Worm (Caenorhabditis elegans) whole organism, mixed stage, embryonic: ENCODE measurements around the gene scb-1.

ENCODE experiments used
- M03D4.4 ChIP-seq: sonication (generic microtip); optimal IDR thresholded peaks from 2 replicates; lab custom pipeline; 2017; ENCODE audit warnings: mild to moderate bottlenecking, missing genetic modification characterization, missing compliant biosample characterization
- bed-3 ChIP-seq: fragments of 200-800 bp; sonication (Bioruptor generic); optimal IDR thresholded peaks from 3 replicates; lab custom pipeline; 2018; ENCODE audit warnings: mild to moderate bottlenecking, missing genetic modification characterization, moderate library complexity, missing compliant biosample characterization
- blmp-1 ChIP-seq: fragments of 150-350 bp; optimal IDR thresholded peaks from 2 replicates; lab custom pipeline; 2014; ENCODE audit warnings: missing biosample characterization, missing genetic modification characterization
- ceh-83 ChIP-seq: fragments of 200-800 bp; sonication (Bioruptor generic); optimal IDR thresholded peaks from 2 replicates; lab custom pipeline; 2018; ENCODE audit warnings: mild to moderate bottlenecking, missing genetic modification characterization, missing compliant biosample characterization
- ces-1 ChIP-seq: fragments of 150-350 bp; optimal IDR thresholded peaks from 2 replicates; lab custom pipeline; 2014; ENCODE audit warnings: missing biosample characterization, missing genetic modification reagents, missing genetic modification characterization
- cnd-1 ChIP-seq: fragments of 200-800 bp; sonication (Bioruptor generic); optimal IDR thresholded peaks from 2 replicates; lab custom pipeline; 2018; ENCODE audit warnings: mild to moderate bottlenecking, missing genetic modification characterization, missing compliant biosample characterization
- drap-1 ChIP-seq: fragments of 200-800 bp; sonication (Bioruptor generic); optimal IDR thresholded peaks from 3 replicates; lab custom pipeline; 2018; ENCODE audit warnings: mild to moderate bottlenecking, missing genetic modification characterization, missing compliant biosample characterization
- elt-1 ChIP-seq: sonication (generic microtip); optimal IDR thresholded peaks from 2 replicates; lab custom pipeline; 2017; ENCODE audit warnings: missing genetic modification characterization, mild to moderate bottlenecking, missing compliant biosample characterization, antibody characterized with exemption, moderate library complexity, borderline replicate concordance; ENCODE audit not compliant: insufficient read depth
- elt-3 ChIP-seq: fragments of 150-350 bp; optimal IDR thresholded peaks from 2 replicates; lab custom pipeline; 2014; ENCODE audit warnings: missing biosample characterization, missing genetic modification characterization
- ham-2 ChIP-seq: fragments of 200-800 bp; sonication (Bioruptor generic); optimal IDR thresholded peaks from 2 replicates; lab custom pipeline; 2018; ENCODE audit warnings: mild to moderate bottlenecking, missing genetic modification characterization, missing compliant biosample characterization
- hlh-1 ChIP-seq: fragments of 150-350 bp; optimal IDR thresholded peaks from 2 replicates; lab custom pipeline; 2014; ENCODE audit warnings: missing biosample characterization, missing genetic modification reagents, missing genetic modification characterization
- lin-13 ChIP-seq: fragments of 150-350 bp; optimal IDR thresholded peaks from 2 replicates; lab custom pipeline; 2014; ENCODE audit warnings: missing biosample characterization, missing genetic modification characterization
- lin-32 ChIP-seq: fragments of 200-800 bp; sonication (Bioruptor generic); optimal IDR thresholded peaks from 2 replicates; lab custom pipeline; 2018; ENCODE audit warnings: mild to moderate bottlenecking, missing genetic modification characterization, missing compliant biosample characterization
- lsy-2 ChIP-seq: fragments of 150-350 bp; optimal IDR thresholded peaks from 2 replicates; lab custom pipeline; 2014; ENCODE audit warnings: missing biosample characterization, missing genetic modification characterization
- mab-5 ChIP-seq: fragments of 150-350 bp; optimal IDR thresholded peaks from 2 replicates; lab custom pipeline; 2014; ENCODE audit warnings: missing biosample characterization, missing genetic modification characterization
- mls-2 ChIP-seq: sonication (generic microtip); optimal IDR thresholded peaks from 2 replicates; lab custom pipeline; 2016; ENCODE audit warnings: mild to moderate bottlenecking, missing genetic modification characterization, moderate library complexity, missing compliant biosample characterization
- nhr-12 ChIP-seq: fragments of 150-350 bp; optimal IDR thresholded peaks from 2 replicates; lab custom pipeline; 2014; ENCODE audit warnings: missing biosample characterization, missing genetic modification characterization
- nhr-2 ChIP-seq: fragments of 150-350 bp; optimal IDR thresholded peaks from 2 replicates; lab custom pipeline; 2014; ENCODE audit warnings: missing biosample characterization, missing genetic modification characterization
- nhr-237 ChIP-seq: fragments of 150-350 bp; optimal IDR thresholded peaks from 2 replicates; lab custom pipeline; 2014; ENCODE audit warnings: missing biosample characterization, missing genetic modification characterization
- nhr-28 ChIP-seq: fragments of 150-350 bp; optimal IDR thresholded peaks from 2 replicates; lab custom pipeline; 2014; ENCODE audit warnings: missing biosample characterization, missing genetic modification characterization
- nhr-76 ChIP-seq: sonication (generic microtip); optimal IDR thresholded peaks from 2 replicates; lab custom pipeline; 2017; ENCODE audit warnings: missing biosample characterization, missing genetic modification characterization
- pha-4 ChIP-seq: fragments of 150-350 bp; optimal IDR thresholded peaks from 2 replicates; lab custom pipeline; 2018; ENCODE audit warnings: missing biosample characterization, missing genetic modification reagents, missing genetic modification characterization
- sptf-1 ChIP-seq: sonication (generic microtip); optimal IDR thresholded peaks from 2 replicates; lab custom pipeline; 2017; ENCODE audit warnings: mild to moderate bottlenecking, missing genetic modification characterization, moderate library complexity, missing compliant biosample characterization
- tbx-8 ChIP-seq: fragments of 200-800 bp; sonication (Bioruptor generic); optimal IDR thresholded peaks from 2 replicates; lab custom pipeline; 2018; ENCODE audit warnings: mild to moderate bottlenecking, missing genetic modification characterization, moderate library complexity, missing compliant biosample characterization
- unc-62 ChIP-seq: fragments of 150-350 bp; optimal IDR thresholded peaks from 2 replicates; lab custom pipeline; 2014; ENCODE audit warnings: missing biosample characterization, missing genetic modification reagents, missing genetic modification characterization
- zip-8 ChIP-seq: fragments of 150-350 bp; optimal IDR thresholded peaks from 2 replicates; lab custom pipeline; 2014; ENCODE audit warnings: missing biosample characterization, missing genetic modification characterization

scb-1 gene

DNA sequence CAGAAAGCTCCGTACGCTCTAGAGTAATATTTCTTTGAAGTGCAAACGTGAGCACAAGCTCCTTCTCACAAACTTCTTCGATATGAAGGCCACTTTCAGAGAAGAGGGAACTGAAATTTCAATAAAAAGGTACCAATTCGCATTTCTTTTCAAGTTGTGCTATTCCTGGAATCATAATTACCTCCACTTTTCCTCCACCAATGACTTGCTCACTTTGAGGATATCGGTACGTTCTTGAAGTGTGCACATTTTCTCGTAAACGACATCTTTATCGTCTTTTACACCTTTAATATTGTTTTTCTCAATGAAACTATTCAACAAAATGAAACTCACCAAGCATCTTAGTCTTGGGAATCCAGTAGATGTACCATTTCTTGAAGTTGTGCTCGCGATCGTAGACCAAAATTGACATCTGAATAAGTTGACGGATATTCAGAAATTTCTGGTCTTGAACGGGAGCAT lies at the start of gene scb-1:
Gene scb-1, minus strand, starts transcription at position 412 of the 462 bp plus-strand sequence.
- TF ChIP-seq lin-32 (GFP tag; lab: Kevin White, UChicago), result no peak
- TF ChIP-seq ces-1, result no peak
- no peak for TF ChIP-seq nhr-28
- TF ChIP-seq cnd-1 (tag; lab: Kevin White, UChicago), result no peak
- TF ChIP-seq mls-2 (tag; lab: Kevin White, UChicago), result no peak
- TF ChIP-seq nhr-237 (tag; lab: Kevin White, UChicago), result no peak
- TF ChIP-seq drap-1 (GFP tag; lab: Kevin White, UChicago), result no peak
- TF ChIP-seq lsy-2 (tag; lab: Kevin White, UChicago), result no peak
- no peak for TF ChIP-seq lin-13
- no peak for TF ChIP-seq pha-4 (tag; lab: Kevin White, UChicago)
- TF ChIP-seq sptf-1 (tag; lab: Kevin White, UChicago), result no peak

DNA sequence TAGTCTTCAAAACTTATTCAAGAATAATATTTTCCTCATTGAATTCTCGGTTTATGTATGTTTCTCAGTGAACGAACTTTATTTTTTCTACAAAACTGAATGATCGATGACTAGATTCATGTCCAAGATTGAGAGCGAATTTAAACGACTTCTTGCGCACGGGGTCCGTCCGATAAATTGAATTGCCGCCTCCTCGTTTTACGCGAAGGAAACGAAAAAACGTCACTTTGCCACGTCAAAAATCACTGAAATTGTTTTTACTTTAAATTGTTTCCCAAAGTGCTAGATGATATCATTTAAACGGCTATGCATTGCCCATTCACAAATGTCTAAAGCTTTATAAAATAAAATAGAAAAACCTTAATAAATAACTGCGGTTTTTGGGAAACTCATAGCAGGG lies 48.2 kb upstream of the scb-1 start:
- TF ChIP-seq unc-62 (GFP tag; lab: Kevin White, UChicago), result no peak
- no peak for TF ChIP-seq ces-1
- no peak for TF ChIP-seq elt-3 (tag; lab: Kevin White, UChicago)
- no peak for TF ChIP-seq tbx-8 (GFP tag; lab: Kevin White, UChicago)

DNA sequence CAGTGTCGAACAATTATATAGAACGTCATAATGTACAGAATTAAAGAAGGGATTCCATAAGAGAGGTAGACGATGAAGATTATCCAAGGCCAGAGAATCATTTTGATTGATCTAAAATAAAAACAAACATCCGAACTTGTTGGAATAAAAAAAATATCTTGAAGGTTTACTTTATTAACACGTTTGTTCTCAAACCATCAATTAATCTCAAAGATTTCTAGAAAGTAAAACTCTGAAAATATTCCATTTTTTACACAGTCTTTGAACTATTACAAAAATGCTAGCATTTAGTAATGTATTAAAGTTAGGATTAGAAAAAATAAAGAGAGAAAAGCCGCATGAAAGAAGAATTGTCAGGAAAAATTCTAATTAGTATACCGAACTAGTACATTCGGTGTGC lies 45.0 kb upstream of the scb-1 start, which contains the start of gene srg-40:
Gene srg-40, minus strand, starts transcription at position 101 of the 400 bp plus-strand sequence.
- TF ChIP-seq pha-4 (tag; lab: Kevin White, UChicago) (no peak), nhr-237 (tag; lab: Kevin White, UChicago) (no peak)
- TF ChIP-seq, all 35 proteins: peak for 0

DNA sequence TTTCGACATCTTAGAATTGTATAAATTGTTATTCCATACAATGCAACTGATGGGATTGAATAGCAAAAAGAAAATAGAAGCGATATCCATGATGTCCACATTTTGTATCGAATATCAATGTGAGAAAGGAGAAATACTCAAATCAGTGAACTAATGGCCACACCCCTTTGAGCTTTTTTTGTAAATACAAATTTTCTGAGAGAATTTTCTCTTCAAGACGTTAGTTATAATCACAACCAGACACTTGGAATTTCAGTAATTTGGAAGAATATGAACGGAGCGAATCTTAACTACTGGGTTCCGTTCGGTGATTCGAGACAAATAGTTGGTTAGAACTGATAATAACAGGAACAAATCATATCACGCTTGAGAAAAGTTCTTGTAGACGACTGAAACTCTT lies 42.3 kb upstream of the scb-1 start, which contains the start of gene srg-41:
Gene srg-41, minus strand, starts transcription at position 101 of the 400 bp plus-strand sequence.
- TF ChIP-seq elt-3 (tag; lab: Kevin White, UChicago) (no peak), nhr-12 (tag; lab: Kevin White, UChicago) (no peak), blmp-1 (tag; lab: Kevin White, UChicago) (no peak), M03D4.4 (tag; lab: Kevin White, UChicago) (no peak), drap-1 (GFP tag; lab: Kevin White, UChicago) (no peak), mls-2 (tag; lab: Kevin White, UChicago) (no peak), ham-2 (no peak), nhr-2 (no peak), hlh-1 (tag; lab: Kevin White, UChicago) (no peak), ceh-83 (GFP tag; lab: Kevin White, UChicago) (no peak), lin-32 (GFP tag; lab: Kevin White, UChicago) (no peak), nhr-76 (no peak), elt-1 (tag; lab: Kevin White, UChicago) (no peak), bed-3 (GFP tag; lab: Kevin White, UChicago) (no peak), zip-8 (tag; lab: Kevin White, UChicago) (no peak), cnd-1 (tag; lab: Kevin White, UChicago) (no peak), mab-5 (tag; lab: Kevin White, UChicago) (no peak)

DNA sequence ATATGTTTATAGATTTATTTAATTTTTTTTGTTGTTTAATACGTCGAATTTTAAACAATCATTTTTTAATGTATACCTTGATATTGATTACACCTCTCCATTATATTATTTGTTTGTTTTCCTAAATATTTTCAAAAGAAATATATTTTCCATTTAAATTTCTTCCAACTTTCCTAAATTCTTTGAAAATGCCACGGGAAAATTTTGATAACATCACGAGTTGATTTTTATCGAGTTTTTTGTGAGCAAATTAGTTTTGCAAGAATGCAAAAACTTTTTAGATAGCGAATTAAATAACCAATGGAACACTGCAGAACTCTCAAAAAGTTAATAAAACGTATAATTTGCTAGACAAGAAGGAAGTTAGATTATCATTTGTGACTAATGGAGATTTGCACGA lies 38.4 kb upstream of the scb-1 start, which contains the start of gene srg-42:
Gene srg-42, minus strand, starts transcription at position 101 of the 400 bp plus-strand sequence.
- no peak for TF ChIP-seq cnd-1 (tag; lab: Kevin White, UChicago)
- no peak for TF ChIP-seq blmp-1 (tag; lab: Kevin White, UChicago)
- no peak for TF ChIP-seq lsy-2 (tag; lab: Kevin White, UChicago)

DNA sequence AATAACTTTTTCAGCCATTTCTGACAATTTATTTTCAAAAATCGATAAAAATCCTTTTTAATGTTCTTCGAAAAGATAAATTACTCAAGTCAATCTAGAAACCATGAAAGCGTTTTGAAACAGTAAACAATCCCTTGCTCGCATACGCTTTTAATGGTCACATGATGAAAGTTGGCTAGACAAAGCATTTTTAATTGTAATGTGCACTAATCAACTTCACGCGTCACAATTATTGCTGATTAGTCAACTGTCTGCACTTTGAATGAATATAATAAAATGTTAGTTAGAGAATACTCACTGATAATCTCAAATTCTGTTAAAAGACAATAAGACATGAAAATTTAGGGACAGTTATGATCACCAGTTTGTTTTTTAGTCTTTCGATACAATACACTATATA lies 37.1 kb upstream of the scb-1 start:
- TF ChIP-seq ceh-83 (GFP tag; lab: Kevin White, UChicago) (no peak), mab-5 (tag; lab: Kevin White, UChicago) (no peak), bed-3 (GFP tag; lab: Kevin White, UChicago) (no peak), cnd-1 (tag; lab: Kevin White, UChicago) (no peak), sptf-1 (tag; lab: Kevin White, UChicago) (no peak), unc-62 (GFP tag; lab: Kevin White, UChicago) (no peak), blmp-1 (tag; lab: Kevin White, UChicago) (no peak), zip-8 (tag; lab: Kevin White, UChicago) (no peak), lin-32 (GFP tag; lab: Kevin White, UChicago) (no peak), drap-1 (GFP tag; lab: Kevin White, UChicago) (no peak), nhr-2 (no peak)
